Worm (Caenorhabditis elegans) whole organism, dauer: ENCODE results near the gene lin-46.
"Not testable (repeated sequence)": the region's sequence is repeated elsewhere in the genome, so short reads cannot be mapped to it uniquely, and the experiment has no call there.

ENCODE experiments used
- unc-62 ChIP-seq: sonication (generic microtip); optimal IDR thresholded peaks from 2 replicates; lab custom pipeline; 2017; ENCODE audit warnings: missing biosample characterization, missing genetic modification reagents, missing genetic modification characterization

Gene lin-46

ce11 chrV:12952287-12952686 lies 16.4 kb upstream of the lin-46 start, which contains the start of gene pqn-68:
Gene pqn-68 (plus strand): TSS chrV:12952636.
- TF ChIP-seq unc-62 (GFP tag; lab: Kevin White, UChicago) = no peak

- no peak for TF ChIP-seq unc-62 (GFP tag; lab: Kevin White, UChicago)
These were observed 15.0 kb upstream of the lin-46 start, which contains the start of gene eif-3.K for ce11 chrV:12953702-12954101. Gene eif-3.K (plus strand): TSS chrV:12954002.

- TF ChIP-seq unc-62 (GFP tag; lab: Kevin White, UChicago) = no peak
These were observed 14.4 kb upstream of the lin-46 start for ce11 chrV:12954261-12954660.

- TF ChIP-seq unc-62 (GFP tag; lab: Kevin White, UChicago) = no peak
These were observed 7.5 kb upstream of the lin-46 start, which contains the start of gene mpst-7 for ce11 chrV:12961085-12961560. Gene mpst-7 (minus strand): TSS chrV:12961135.

DNA sequence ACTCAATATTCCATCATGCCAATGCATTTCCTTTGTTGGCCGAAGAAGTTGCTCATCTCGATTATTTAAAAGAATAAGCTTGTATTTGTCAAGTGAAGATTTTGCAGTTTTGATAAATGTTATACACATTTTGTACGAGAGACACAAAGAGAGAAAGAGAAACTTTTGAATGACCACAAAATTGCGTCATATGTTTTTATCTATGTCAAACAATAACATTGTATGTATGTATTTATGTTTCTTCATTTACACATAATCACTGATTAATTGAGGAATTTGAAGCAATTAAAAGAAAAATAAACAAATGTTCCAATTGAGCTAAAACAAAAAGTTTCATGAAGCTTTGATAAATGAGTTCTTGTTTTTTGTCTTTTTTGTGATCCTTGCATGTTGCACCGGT lies 5.5 kb upstream of the lin-46 start, which contains the start of gene hrg-9:
hrg-9 (minus strand) TSS at position 152 of the 400 bp plus-strand sequence.
- no peak for TF ChIP-seq unc-62 (GFP tag; lab: Kevin White, UChicago)

- TF ChIP-seq unc-62 (GFP tag; lab: Kevin White, UChicago) = no peak
These were observed 4.6 kb upstream of the lin-46 start, which contains the start of gene srd-35 for ce11 chrV:12964076-12964475. Gene srd-35 (plus strand): TSS chrV:12964376.

DNA sequence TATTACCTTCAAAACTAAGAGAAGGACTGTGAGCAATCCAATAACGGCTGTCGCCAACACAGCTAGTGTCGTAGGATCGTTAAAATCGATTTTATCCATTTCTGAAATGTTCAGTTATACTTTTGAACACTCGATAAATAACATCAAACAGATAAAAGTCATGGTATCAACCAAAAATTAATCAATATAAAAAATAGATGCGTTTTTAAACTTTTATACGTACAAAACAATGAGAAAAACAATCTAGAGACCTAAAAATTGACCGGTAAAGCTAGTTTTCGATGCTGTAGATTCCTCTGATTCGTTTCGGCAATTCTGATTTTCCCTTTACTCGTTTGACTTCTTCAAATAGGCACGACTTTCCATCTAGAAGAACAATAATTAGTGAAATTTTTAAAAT lies 1.5 kb upstream of the lin-46 start, which contains the start of gene R186.3:
R186.3 (minus strand) TSS at position 101 of the 400 bp plus-strand sequence.
- TF ChIP-seq unc-62 (GFP tag; lab: Kevin White, UChicago) = no peak

ce11 chrV:12967925-12968327 lies 729 bp upstream of the lin-46 start, which contains the start of gene R186.8:
Gene R186.8 (minus strand): TSS chrV:12967982.
- TF ChIP-seq unc-62 (GFP tag; lab: Kevin White, UChicago) = not testable (repeated sequence)

ce11 chrV:12970575-12971160 lies 2.0 kb downstream of the lin-46 start, which contains the start of gene pnn-1:
Gene pnn-1 (plus strand): TSS chrV:12971110.
- no peak for TF ChIP-seq unc-62 (GFP tag; lab: Kevin White, UChicago)

- no peak for TF ChIP-seq unc-62 (GFP tag; lab: Kevin White, UChicago)
These were observed 5.4 kb downstream of the lin-46 start for ce11 chrV:12974047-12974446.

- TF ChIP-seq unc-62 (GFP tag; lab: Kevin White, UChicago) = no peak
These were observed 18.4 kb downstream of the lin-46 start, which contains the start of gene shw-3 for ce11 chrV:12987061-12987460. Gene shw-3 (minus strand): TSS chrV:12987161.

DNA sequence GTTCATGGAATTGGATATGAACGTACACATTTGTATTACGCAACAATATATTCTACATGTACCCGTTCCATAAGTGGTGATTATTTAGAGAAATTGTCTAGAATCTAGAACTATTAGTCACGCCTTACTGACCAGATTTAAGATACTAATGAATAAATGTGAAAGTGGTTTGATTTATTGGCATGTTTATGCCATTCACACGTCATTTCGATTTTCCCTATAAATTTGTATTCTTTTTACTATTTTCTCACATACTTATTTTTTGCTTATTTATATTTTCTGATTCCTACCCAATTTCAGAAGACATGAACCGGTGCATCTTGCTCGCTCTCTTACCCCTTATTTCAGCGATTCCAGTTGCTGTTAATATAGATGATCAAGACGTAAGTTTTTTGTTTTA lies 19.6 kb downstream of the lin-46 start, which contains the start of gene F15B9.8:
F15B9.8 (plus strand) TSS at position 301 of the 400 bp plus-strand sequence.
- no peak for TF ChIP-seq unc-62 (GFP tag; lab: Kevin White, UChicago)

ce11 chrV:12992891-12993290 lies 24.2 kb downstream of the lin-46 start, which contains the start of the genes F15B9.11 and dsl-7:
Gene F15B9.11 (minus strand): TSS chrV:12992895.
Gene dsl-7 (plus strand): TSS chrV:12993150.
- TF ChIP-seq unc-62 (GFP tag; lab: Kevin White, UChicago) = no peak

DNA sequence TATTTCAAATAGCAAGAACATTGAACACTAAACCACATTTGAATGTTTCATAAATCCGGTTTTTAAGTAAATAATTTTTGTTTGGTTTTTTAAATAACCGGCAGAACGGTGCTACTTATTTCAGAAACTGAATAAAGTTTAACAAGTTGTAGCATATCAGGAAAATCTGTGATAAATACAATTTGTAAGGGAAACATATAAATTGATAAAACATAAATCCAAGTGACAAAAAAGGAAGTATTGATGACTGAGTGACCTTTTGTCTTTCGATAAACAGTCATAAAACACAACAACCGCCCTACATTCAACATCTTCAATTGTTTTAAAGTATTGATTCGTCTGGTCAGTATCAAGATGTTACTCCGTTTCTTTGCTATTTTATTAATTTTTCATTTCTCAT lies 26.6 kb downstream of the lin-46 start, which contains the start of gene far-5:
far-5 (plus strand) TSS at position 301 of the 400 bp plus-strand sequence.
- no peak for TF ChIP-seq unc-62 (GFP tag; lab: Kevin White, UChicago)

- TF ChIP-seq unc-62 (GFP tag; lab: Kevin White, UChicago) = no peak
These were observed 28.8 kb downstream of the lin-46 start, which contains the start of gene far-3 for ce11 chrV:12997422-12997821. Gene far-3 (minus strand): TSS chrV:12997522.

DNA sequence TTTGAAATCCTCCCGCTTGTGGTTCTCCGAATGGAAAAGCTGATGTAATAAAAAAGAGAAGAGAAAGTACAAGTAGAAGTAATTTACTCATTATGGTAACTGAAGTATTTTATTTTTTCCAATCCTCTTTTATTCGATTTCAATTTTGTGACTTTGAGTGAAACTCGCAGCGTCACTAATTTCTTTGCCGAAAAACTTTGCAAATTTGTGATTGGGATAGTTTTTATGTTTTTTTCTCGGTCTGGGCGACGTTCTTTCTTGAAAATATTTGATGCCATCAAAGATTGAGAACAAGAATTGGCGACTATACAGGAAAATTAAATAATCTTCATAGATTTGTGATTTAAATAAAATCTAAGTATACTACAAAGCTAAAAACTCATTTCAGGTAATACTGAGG lies 30.9 kb downstream of the lin-46 start, which contains the start of gene far-4:
far-4 (minus strand) TSS at position 101 of the 400 bp plus-strand sequence.
- TF ChIP-seq unc-62 (GFP tag; lab: Kevin White, UChicago) = no peak
